Worm (Caenorhabditis elegans): Measurements from ENCODE around the gene cls-1.

DNA sequence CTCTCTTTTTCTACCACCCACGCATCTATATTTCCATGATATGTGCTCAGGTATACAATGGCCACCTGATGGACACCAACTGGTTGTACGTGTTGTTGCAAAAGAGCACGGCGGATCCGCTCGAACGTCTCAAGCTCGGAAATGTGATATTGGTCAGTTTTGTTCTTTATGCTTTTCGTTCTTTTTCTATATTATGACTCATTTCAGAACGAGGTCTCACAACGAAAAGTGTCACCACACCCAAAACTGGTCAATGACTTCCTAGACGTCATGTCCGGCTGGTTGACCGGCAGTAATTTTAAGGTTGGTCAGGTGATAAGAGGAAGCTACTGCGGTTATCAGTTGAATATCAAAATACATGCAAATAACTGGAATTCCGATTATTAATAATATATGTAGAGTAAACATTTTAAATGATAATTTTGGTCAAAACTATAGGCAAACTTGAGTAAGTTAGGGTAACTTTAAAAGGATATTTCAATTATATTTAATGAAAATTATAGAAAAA, at the start of gene cls-1:
- TF ChIP-seq elt-3 (tag; optimal IDR thresholded peaks at IDR 0.05): no peak
- TF ChIP-seq nhr-23 (tag; optimal IDR thresholded peaks at IDR 0.05): no peak
- no peak for TF ChIP-seq F13H6.1 (tag; optimal IDR thresholded peaks at IDR 0.05)
- TF ChIP-seq unc-55 (GFP tag; optimal IDR thresholded peaks at IDR 0.05): no peak
- TF ChIP-seq ztf-11 (tag; optimal IDR thresholded peaks at IDR 0.05): no peak
- TF ChIP-seq ama-1 (optimal IDR thresholded peaks at IDR 0.05): no peak
